Worm (Caenorhabditis elegans): ENCODE results near the gene grl-6.
A peak's percentile ranks its signal among the peaks of the same experiment; 100 is the strongest.

grl-6 gene

DNA sequence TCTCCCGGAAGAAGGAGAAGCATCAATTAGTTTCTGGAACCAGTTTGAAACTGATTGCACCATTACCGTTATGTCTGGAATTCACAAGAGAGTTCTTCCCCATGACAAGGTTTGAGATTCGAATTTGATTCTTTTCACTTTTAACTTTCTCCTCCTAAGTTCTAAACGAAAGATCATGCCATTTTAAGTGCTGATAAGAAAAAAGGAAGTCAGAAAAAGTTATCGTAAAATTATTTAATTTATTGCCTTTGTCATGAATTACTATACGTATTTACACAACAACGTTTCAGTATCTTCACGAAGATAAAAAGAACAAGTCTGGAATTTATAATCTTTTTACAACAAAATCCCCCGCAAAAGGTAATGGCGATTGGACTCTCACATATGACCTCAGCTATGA lies 9.4 kb upstream of the grl-6 start:
- TF ChIP-seq madf-2 (tag; optimal IDR thresholded peaks at IDR 0.05), result no peak
- no peak for TF ChIP-seq ceh-34 (tag; optimal IDR thresholded peaks at IDR 0.05)
- TF ChIP-seq nhr-232 (tag; optimal IDR thresholded peaks at IDR 0.05), result no peak
- no peak for TF ChIP-seq hlh-30 (tag; optimal IDR thresholded peaks at IDR 0.05; ENCODE audit: insufficient read depth)
- TF ChIP-seq zip-5 (tag; optimal IDR thresholded peaks at IDR 0.05), result no peak
- no peak for TF ChIP-seq C08G9.2 (tag; optimal IDR thresholded peaks at IDR 0.05)
- TF ChIP-seq pha-4 (tag; optimal IDR thresholded peaks at IDR 0.05), result no peak
- TF ChIP-seq gmeb-2 (tag; optimal IDR thresholded peaks at IDR 0.05), result no peak
- no peak for TF ChIP-seq ceh-9 (tag; optimal IDR thresholded peaks at IDR 0.05)
- TF ChIP-seq pqm-1 (tag; optimal IDR thresholded peaks at IDR 0.05), result no peak
- TF ChIP-seq lin-11 (tag; optimal IDR thresholded peaks at IDR 0.05), result no peak
- no peak for TF ChIP-seq ceh-31 (tag; optimal IDR thresholded peaks at IDR 0.05)
- no peak for TF ChIP-seq unc-3 (GFP tag; conservative IDR thresholded peaks at IDR 0.05)
- TF ChIP-seq unc-3 (tag; optimal IDR thresholded peaks at IDR 0.05), result no peak
- TF ChIP-seq fax-1 (tag; optimal IDR thresholded peaks at IDR 0.05), result no peak
- no peak for TF ChIP-seq T23F11.4 (GFP tag; optimal IDR thresholded peaks at IDR 0.05)
- TF ChIP-seq ahr-1 (tag; optimal IDR thresholded peaks at IDR 0.05), result no peak
- no peak for TF ChIP-seq elt-4 (tag; optimal IDR thresholded peaks at IDR 0.05)
- no peak for TF ChIP-seq K02D7.2 (tag; optimal IDR thresholded peaks at IDR 0.05)
- TF ChIP-seq pax-1 (tag; optimal IDR thresholded peaks at IDR 0.05), result no peak

ce11 chrX:6458467-6458866 lies 7.7 kb upstream of the grl-6 start:
- no peak for TF ChIP-seq elt-4 (tag; optimal IDR thresholded peaks at IDR 0.05)

DNA sequence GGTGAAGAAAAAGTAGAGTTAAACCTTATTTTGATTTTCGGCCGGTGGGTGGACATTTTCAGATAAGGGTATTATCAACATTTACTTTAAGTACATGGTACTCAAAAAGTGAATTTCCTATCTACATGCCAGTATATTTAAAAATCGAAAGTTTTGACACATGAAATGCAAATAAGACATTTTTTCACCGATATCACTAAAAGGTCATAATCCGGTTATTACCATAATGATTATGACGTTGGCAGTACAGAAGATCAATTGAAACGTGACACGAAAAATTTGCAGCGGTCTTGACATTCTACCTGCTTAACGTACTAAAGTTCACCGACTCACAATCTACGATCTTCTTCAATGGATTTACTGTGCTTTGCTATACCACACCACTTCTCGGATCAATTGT lies 7.3 kb upstream of the grl-6 start:
- TF ChIP-seq hlh-13 (GFP tag; optimal IDR thresholded peaks at IDR 0.05), result no peak
- TF ChIP-seq pha-2 (tag; optimal IDR thresholded peaks at IDR 0.05), result no peak
- TF ChIP-seq tbx-7 (tag; optimal IDR thresholded peaks at IDR 0.05), result no peak
- TF ChIP-seq fkh-10 (GFP tag; optimal IDR thresholded peaks at IDR 0.05), result no peak
- no peak for TF ChIP-seq unc-86 (tag; optimal IDR thresholded peaks at IDR 0.05)
- TF ChIP-seq ahr-1 (tag; optimal IDR thresholded peaks at IDR 0.05), result no peak
- TF ChIP-seq hlh-6 (tag; optimal IDR thresholded peaks at IDR 0.05), result no peak

DNA sequence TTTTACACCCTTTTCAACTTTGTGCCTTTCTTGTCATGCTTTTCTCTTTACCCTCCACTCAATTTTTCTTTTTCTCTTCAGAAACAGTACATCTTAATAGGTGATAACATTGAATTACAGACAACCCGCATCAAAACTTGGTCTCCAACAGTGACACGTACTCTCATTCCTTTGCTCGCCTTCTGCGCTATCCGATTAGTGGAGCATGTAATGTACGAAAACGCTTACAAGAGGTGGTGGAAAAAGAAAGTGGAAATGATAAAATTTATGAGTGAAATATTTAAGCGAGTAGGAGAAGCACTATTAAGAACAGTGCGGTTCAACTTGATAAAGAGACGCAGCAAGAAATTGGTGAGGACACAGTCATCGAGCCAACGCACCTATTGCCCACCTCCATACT lies 5.8 kb upstream of the grl-6 start, which contains the start of gene pept-1:
pept-1 (plus strand) TSS at position 306 of the 400 bp plus-strand sequence.
- TF ChIP-seq elt-2 (tag; optimal IDR thresholded peaks at IDR 0.05), result peak; percentile 19
- TF ChIP-seq ceh-9 (tag; optimal IDR thresholded peaks at IDR 0.05), result no peak

ce11 chrX:6455157-6455556 lies 4.4 kb upstream of the grl-6 start, which contains the start of gene nas-33:
Gene nas-33 (minus strand): TSS chrX:6455257.
- no peak for TF ChIP-seq pag-3 (tag; optimal IDR thresholded peaks at IDR 0.05; ENCODE audit: borderline replicate concordance)
- TF ChIP-seq unc-55 (GFP tag; optimal IDR thresholded peaks at IDR 0.05), result no peak
- TF ChIP-seq tbx-7 (tag; optimal IDR thresholded peaks at IDR 0.05), result no peak
- TF ChIP-seq sdc-2 (tag; optimal IDR thresholded peaks at IDR 0.05), result no peak

ce11 chrX:6448866-6449400 lies 1.8 kb downstream of the grl-6 start, which contains the start of gene fah-1:
Gene fah-1 (minus strand): TSS chrX:6448916.
- TF ChIP-seq elt-2 (tag; optimal IDR thresholded peaks at IDR 0.05), result peak; percentile 22
- TF ChIP-seq hlh-30 (tag; optimal IDR thresholded peaks at IDR 0.05; ENCODE audit: insufficient read depth), result peak; percentile 61
- no peak for TF ChIP-seq ets-4 (tag; optimal IDR thresholded peaks at IDR 0.05)

DNA sequence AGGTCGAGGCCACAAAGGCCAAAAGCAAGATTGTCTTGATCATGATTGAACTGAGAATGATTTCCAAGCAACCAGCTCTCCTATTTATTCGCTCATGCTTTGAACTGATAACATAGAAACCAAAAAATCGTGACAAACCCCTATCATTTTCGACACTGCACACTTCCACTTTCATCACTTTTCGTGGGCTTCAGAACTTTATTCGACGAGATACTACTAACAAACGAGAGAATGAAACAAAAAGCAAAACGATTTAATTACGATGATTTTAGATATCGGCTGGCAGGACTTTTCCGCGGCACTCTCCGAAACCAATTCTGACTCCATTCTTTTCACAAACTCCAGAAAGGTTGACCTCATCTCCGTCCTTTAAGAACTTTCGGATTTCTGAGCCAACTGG lies 4.2 kb downstream of the grl-6 start, which contains the start of gene asp-14:
asp-14 (minus strand) TSS at position 101 of the 400 bp plus-strand sequence.
- TF ChIP-seq unc-3 (GFP tag; conservative IDR thresholded peaks at IDR 0.05) (no peak), unc-3 (tag; optimal IDR thresholded peaks at IDR 0.05) (no peak), ttx-3 (tag; optimal IDR thresholded peaks at IDR 0.05) (no peak), ceh-48 (tag; optimal IDR thresholded peaks at IDR 0.05) (no peak), ceh-34 (tag; optimal IDR thresholded peaks at IDR 0.05) (no peak), lin-11 (tag; optimal IDR thresholded peaks at IDR 0.05) (no peak), C08G9.2 (tag; optimal IDR thresholded peaks at IDR 0.05) (no peak), syd-9 (tag; optimal IDR thresholded peaks at IDR 0.05) (no peak)

Data from whole organism, late embryonic.